Fruit fly (Drosophila melanogaster) S2 (cell line): ENCODE data around the gene Lmpt.

Experiments
- CG8478 ChIP-seq: fragments of >200 bp; optimal IDR thresholded peaks from 2 replicates; lab custom pipeline; 2018
- CTCF ChIP-seq, 2 experiments: fragments of >200 bp; optimal IDR thresholded peaks; 2 replicates each; lab custom pipeline; 2018

dm6 chr3L:16876785-16877468 lies 11.8 kb downstream of the Lmpt start, which contains the start of gene CG32170:
- no peak for TF ChIP-seq CTCF (optimal IDR thresholded peaks at IDR 0.05; lab: Kevin White, UChicago)
- no peak for TF ChIP-seq CG8478 (lab: Kevin White, UChicago)
